Fruit fly (Drosophila melanogaster) whole organism, prepupa: Measurements from ENCODE around the gene awd.

ENCODE experiments used
- Blimp-1 ChIP-seq: fragments of 200-800 bp; sonication (Bioruptor generic); optimal IDR thresholded peaks from 3 replicates; lab custom pipeline; 2017; ENCODE audit warnings: missing biosample characterization, missing genetic modification characterization, mild to moderate bottlenecking, moderate library complexity, missing genetic modification reagents
- CG10631 ChIP-seq: fragments of 200-800 bp; sonication (Bioruptor generic); optimal IDR thresholded peaks from 2 replicates; lab custom pipeline; 2016; ENCODE audit warnings: missing biosample characterization, missing genetic modification characterization
- CG10669 ChIP-seq: fragments of 200-800 bp; sonication (Bioruptor generic); optimal IDR thresholded peaks from 3 replicates; lab custom pipeline; 2018; ENCODE audit warnings: missing biosample characterization, mild to moderate bottlenecking, missing genetic modification characterization, moderate library complexity
- CG11294 ChIP-seq: fragments of 200-800 bp; sonication (Bioruptor generic); IDR thresholded peaks from 2 replicates; pipeline ENCODE4 v1.3.6; 2022; ENCODE audit warnings: missing biosample characterization, missing genetic modification characterization
- CG11902 ChIP-seq: fragments of 200-800 bp; sonication (Bioruptor generic); optimal IDR thresholded peaks from 3 replicates; lab custom pipeline; 2016; ENCODE audit warnings: missing biosample characterization, missing genetic modification characterization
- CG15336 ChIP-seq: fragments of 200-800 bp; sonication (Bioruptor generic); IDR thresholded peaks from 2 replicates; pipeline ENCODE4 v1.3.6; 2022; ENCODE audit warnings: missing biosample characterization, missing genetic modification characterization
- CG1621 ChIP-seq: fragments of 200-800 bp; sonication (Bioruptor generic); optimal IDR thresholded peaks from 3 replicates; lab custom pipeline; 2018; ENCODE audit warnings: missing biosample characterization, mild to moderate bottlenecking, missing genetic modification characterization
- CG16779 ChIP-seq: fragments of 200-800 bp; sonication (Bioruptor generic); optimal IDR thresholded peaks from 3 replicates; lab custom pipeline; 2017; ENCODE audit warnings: missing biosample characterization, mild to moderate bottlenecking, missing genetic modification characterization
- CG3032 ChIP-seq: fragments of 200-800 bp; optimal IDR thresholded peaks from 2 replicates; lab custom pipeline; 2019; ENCODE audit warnings: missing biosample characterization, mild to moderate bottlenecking, missing genetic modification characterization, moderate library complexity
- CG31627 ChIP-seq: fragments of 200-800 bp; sonication (Bioruptor generic); optimal IDR thresholded peaks from 3 replicates; lab custom pipeline; 2016; ENCODE audit warnings: missing biosample characterization, missing genetic modification characterization
- CG32006 ChIP-seq: fragments of 200-800 bp; sonication (Bioruptor generic); optimal IDR thresholded peaks from 3 replicates; lab custom pipeline; 2017; ENCODE audit warnings: missing biosample characterization, mild to moderate bottlenecking, missing genetic modification characterization
- CG34406 ChIP-seq: fragments of 200-800 bp; sonication (Bioruptor generic); optimal IDR thresholded peaks from 3 replicates; lab custom pipeline; 2016; ENCODE audit warnings: missing biosample characterization, missing genetic modification characterization
- CG3919 ChIP-seq: fragments of 200-800 bp; sonication (Bioruptor generic); optimal IDR thresholded peaks from 3 replicates; lab custom pipeline; 2016; ENCODE audit warnings: missing biosample characterization, missing genetic modification characterization
- CG4318 ChIP-seq: fragments of 200-800 bp; sonication (Bioruptor generic); optimal IDR thresholded peaks from 3 replicates; lab custom pipeline; 2017; ENCODE audit warnings: missing biosample characterization, mild to moderate bottlenecking, missing genetic modification characterization
- CG6276 ChIP-seq: fragments of 200-800 bp; sonication (Bioruptor generic); optimal IDR thresholded peaks from 2 replicates; lab custom pipeline; 2017; ENCODE audit warnings: missing biosample characterization, mild to moderate bottlenecking, missing genetic modification characterization
- CG6792 ChIP-seq: fragments of 200-800 bp; sonication (Bioruptor generic); optimal IDR thresholded peaks from 3 replicates; lab custom pipeline; 2016; ENCODE audit warnings: missing biosample characterization, missing genetic modification characterization
- CG6808 ChIP-seq: fragments of 200-800 bp; sonication (Bioruptor generic); optimal IDR thresholded peaks from 3 replicates; lab custom pipeline; 2017; ENCODE audit warnings: missing biosample characterization, missing genetic modification characterization, mild to moderate bottlenecking, moderate library complexity, missing genetic modification reagents
- CG6854 ChIP-seq: fragments of 200-800 bp; sonication (Bioruptor generic); optimal IDR thresholded peaks from 2 replicates; lab custom pipeline; 2017; ENCODE audit warnings: missing biosample characterization, mild to moderate bottlenecking, missing genetic modification characterization
- CG7368 ChIP-seq: fragments of 200-800 bp; sonication (Bioruptor generic); optimal IDR thresholded peaks from 3 replicates; lab custom pipeline; 2016; ENCODE audit warnings: missing biosample characterization, missing genetic modification characterization
- CG8119 ChIP-seq: fragments of 200-800 bp; sonication (Bioruptor generic); IDR thresholded peaks from 3 replicates; pipeline ENCODE4 v1.3.6; 2022; ENCODE audit warnings: missing biosample characterization, missing genetic modification characterization
- CG8319 ChIP-seq: fragments of 200-800 bp; sonication (Bioruptor generic); optimal IDR thresholded peaks from 3 replicates; lab custom pipeline; 2016; ENCODE audit warnings: missing biosample characterization, missing genetic modification characterization
- CG8632 ChIP-seq: fragments of 200-800 bp; sonication (Bioruptor generic); optimal IDR thresholded peaks from 3 replicates; lab custom pipeline; 2016; ENCODE audit warnings: missing biosample characterization, missing genetic modification characterization
- CG9139 ChIP-seq: fragments of 200-800 bp; sonication (Bioruptor generic); optimal IDR thresholded peaks from 3 replicates; lab custom pipeline; 2017; ENCODE audit warnings: missing biosample characterization, mild to moderate bottlenecking, missing genetic modification characterization
- Eip78C ChIP-seq: fragments of 200-800 bp; sonication (Bioruptor generic); peaks from one replicate; lab custom pipeline; 2016; ENCODE audit warnings: missing biosample characterization, missing genetic modification characterization
- Eip93F ChIP-seq: fragments of 200-800 bp; sonication (Bioruptor generic); optimal IDR thresholded peaks from 2 replicates; lab custom pipeline; 2016; ENCODE audit warnings: missing biosample characterization, mild to moderate bottlenecking, missing genetic modification characterization
- Ets21C ChIP-seq: fragments of 200-800 bp; sonication (Bioruptor generic); optimal IDR thresholded peaks from 3 replicates; lab custom pipeline; 2016; ENCODE audit warnings: missing biosample characterization, missing genetic modification characterization
- Ets96B ChIP-seq: fragments of 200-800 bp; optimal IDR thresholded peaks from 2 replicates; lab custom pipeline; 2019; ENCODE audit warnings: missing biosample characterization, mild to moderate bottlenecking, missing genetic modification characterization, moderate library complexity
- Gug ChIP-seq: fragments of 200-800 bp; sonication (Bioruptor generic); IDR thresholded peaks from 2 replicates; pipeline ENCODE4 v1.3.6; 2022; ENCODE audit warnings: missing biosample characterization, missing genetic modification characterization
- Hr38 ChIP-seq: sonication (Bioruptor generic); optimal IDR thresholded peaks from 2 replicates; lab custom pipeline; 2016; ENCODE audit warnings: missing biosample characterization, missing genetic modification characterization
- Hr39 ChIP-seq: fragments of 200-800 bp; sonication (Bioruptor generic); optimal IDR thresholded peaks from 2 replicates; lab custom pipeline; 2016; ENCODE audit warnings: missing biosample characterization, missing genetic modification characterization
- Hr4 ChIP-seq: fragments of 200-800 bp; sonication (Bioruptor generic); optimal IDR thresholded peaks from 3 replicates; lab custom pipeline; 2016; ENCODE audit warnings: missing biosample characterization, missing genetic modification characterization
- Lpt ChIP-seq: fragments of 200-800 bp; sonication (Bioruptor generic); optimal IDR thresholded peaks from 3 replicates; lab custom pipeline; 2016; ENCODE audit warnings: missing biosample characterization, missing genetic modification characterization
- Met ChIP-seq: fragments of 200-800 bp; sonication (Bioruptor generic); optimal IDR thresholded peaks from 3 replicates; lab custom pipeline; 2016; ENCODE audit warnings: missing biosample characterization, missing genetic modification characterization
- OdsH ChIP-seq: fragments of 200-800 bp; sonication (Bioruptor generic); optimal IDR thresholded peaks from 3 replicates; lab custom pipeline; 2016; ENCODE audit warnings: missing biosample characterization, missing genetic modification characterization
- Smox ChIP-seq: fragments of 200-800 bp; sonication (Bioruptor generic); optimal IDR thresholded peaks from 3 replicates; lab custom pipeline; 2016; ENCODE audit warnings: missing biosample characterization, missing genetic modification characterization
- Sox15 ChIP-seq: fragments of 200-800 bp; sonication (Bioruptor generic); optimal IDR thresholded peaks from 3 replicates; lab custom pipeline; 2016; ENCODE audit warnings: missing biosample characterization, missing genetic modification characterization
- achi ChIP-seq: fragments of 200-800 bp; sonication (Bioruptor generic); optimal IDR thresholded peaks from 3 replicates; lab custom pipeline; 2016; ENCODE audit warnings: missing biosample characterization, missing genetic modification characterization
- cyc ChIP-seq: fragments of 200-800 bp; sonication (Bioruptor generic); optimal IDR thresholded peaks from 3 replicates; lab custom pipeline; 2016; ENCODE audit warnings: missing biosample characterization, missing genetic modification characterization
- dac ChIP-seq: fragments of 200-800 bp; sonication (Bioruptor generic); optimal IDR thresholded peaks from 2 replicates; lab custom pipeline; 2017; ENCODE audit warnings: missing biosample characterization, mild to moderate bottlenecking, missing genetic modification characterization
- dsx ChIP-seq: fragments of 200-800 bp; optimal IDR thresholded peaks from 3 replicates; lab custom pipeline; 2019; ENCODE audit warnings: missing biosample characterization, mild to moderate bottlenecking, missing genetic modification characterization, moderate library complexity; ENCODE audit not compliant: poor library complexity, severe bottlenecking
- eg ChIP-seq: fragments of 200-800 bp; sonication (Bioruptor generic); IDR thresholded peaks from 3 replicates; pipeline ENCODE4 v1.3.6; 2022; ENCODE audit warnings: missing biosample characterization, missing genetic modification characterization
- lz ChIP-seq: fragments of 200-800 bp; sonication (Bioruptor generic); optimal IDR thresholded peaks from 3 replicates; lab custom pipeline; 2016; ENCODE audit warnings: missing biosample characterization, missing genetic modification characterization
- pdm3 ChIP-seq: fragments of 200-800 bp; sonication (Bioruptor generic); optimal IDR thresholded peaks from 3 replicates; lab custom pipeline; 2016; ENCODE audit warnings: missing biosample characterization, missing genetic modification characterization
- salr ChIP-seq, 2 experiments: fragments of 200-800 bp; sonication (Bioruptor generic); optimal IDR thresholded peaks; 3 replicates each; lab custom pipeline; 2016 to 2018; ENCODE audit warnings: missing biosample characterization in 2 of 2, missing genetic modification characterization in 2 of 2, mild to moderate bottlenecking in 1 of 2
- spab ChIP-seq: fragments of 200-800 bp; sonication (Bioruptor generic); optimal IDR thresholded peaks from 2 replicates; lab custom pipeline; 2017; ENCODE audit warnings: missing biosample characterization, mild to moderate bottlenecking, missing genetic modification characterization, missing genetic modification reagents
- ss ChIP-seq, 2 experiments: fragments of 200-800 bp; sonication (Bioruptor generic); optimal IDR thresholded peaks; 2 replicates in 1 of 2; 3 replicates in 1 of 2; lab custom pipeline; 2017 to 2018; ENCODE audit warnings: mild to moderate bottlenecking in 2 of 2, missing biosample characterization in 2 of 2, missing genetic modification characterization in 2 of 2, moderate library complexity in 1 of 2
- svp ChIP-seq: fragments of 200-800 bp; sonication (Bioruptor generic); peaks from one replicate; lab custom pipeline; 2016; ENCODE audit warnings: missing biosample characterization, missing genetic modification characterization
- topi ChIP-seq: fragments of 200-800 bp; sonication (Bioruptor generic); optimal IDR thresholded peaks from 3 replicates; lab custom pipeline; 2016; ENCODE audit warnings: missing biosample characterization, missing genetic modification characterization
- vri ChIP-seq: fragments of 200-800 bp; sonication (Bioruptor generic); optimal IDR thresholded peaks from 3 replicates; lab custom pipeline; 2016; ENCODE audit warnings: missing biosample characterization, mild to moderate bottlenecking, missing genetic modification characterization

awd gene

DNA sequence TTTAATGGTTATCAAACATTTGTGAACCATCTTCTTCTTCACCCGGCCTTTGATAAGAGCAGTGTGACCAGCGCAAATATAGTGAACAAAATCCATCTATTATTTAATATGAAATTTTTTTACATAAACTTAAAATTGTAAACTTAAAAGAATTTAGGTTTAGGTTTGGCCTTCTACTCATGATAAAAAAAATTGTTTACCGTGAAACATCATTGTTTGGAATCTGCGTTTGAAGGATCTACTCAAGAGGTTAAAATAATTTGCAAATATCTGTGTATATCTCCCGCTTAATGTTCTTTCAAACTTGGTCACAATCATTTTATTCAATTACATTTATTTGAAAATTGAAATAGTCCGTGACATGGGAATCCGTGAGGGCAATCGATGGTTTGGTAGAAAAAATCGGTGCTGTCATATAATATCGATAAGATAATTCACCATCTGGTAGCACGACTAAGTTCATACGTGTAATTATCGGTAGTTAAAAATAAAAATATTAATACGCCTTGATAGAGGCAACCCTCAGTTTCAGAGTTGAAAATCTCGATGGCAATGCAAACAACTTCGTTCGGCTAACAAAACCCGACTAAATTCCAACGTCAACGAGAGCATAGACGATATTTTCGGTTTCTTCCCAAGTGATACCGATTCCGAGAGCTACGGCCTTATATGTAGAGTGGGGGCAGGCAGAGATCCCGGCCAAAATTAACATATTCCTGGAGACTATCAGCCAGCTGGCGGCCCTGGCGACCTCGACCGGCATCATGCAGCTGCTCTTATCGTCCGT is 26.1 kb upstream of the awd start, which contains the start of the genes betaGlu and sip3 (continued):
- no peak for TF ChIP-seq Lpt (GFP tag; lab: Kevin White, UChicago)
- no peak for TF ChIP-seq Blimp-1 (GFP tag; lab: Kevin White, UChicago)
- no peak for TF ChIP-seq CG4318

- TF ChIP-seq CG31627 (GFP tag; lab: Kevin White, UChicago) (no peak), Hr38 (no peak), Ets96B (tag; lab: Kevin White, UChicago) (peak; percentile 56), CG6854 (no peak), CG16779 (tag; lab: Kevin White, UChicago) (peak; percentile 50), Eip93F (GFP tag; lab: Kevin White, UChicago) (no peak), Met (GFP tag; lab: Kevin White, UChicago) (no peak), CG6276 (peak; percentile 83), cyc (GFP tag; lab: Kevin White, UChicago) (no peak), dsx (GFP tag; lab: Kevin White, UChicago) (no peak), CG3032 (tag; lab: Kevin White, UChicago) (peak; percentile 12), vri (GFP tag; lab: Kevin White, UChicago) (no peak), svp (peak; percentile 38), Sox15 (GFP tag; lab: Kevin White, UChicago) (no peak), eg (GFP tag; lab: Robert Waterston, UW) (peak; percentile 88), Gug (peak; percentile 65), Hr4 (peak; percentile 78), CG11294 (GFP tag; lab: Robert Waterston, UW) (peak; percentile 28; the same call in 1 of the 2 replicates), Eip78C (GFP tag; lab: Kevin White, UChicago) (peak; percentile 91), lz (GFP tag; lab: Kevin White, UChicago) (no peak), Ets21C (GFP tag; lab: Kevin White, UChicago) (no peak), achi (GFP tag; lab: Kevin White, UChicago) (peak; percentile 81), CG6792 (GFP tag; lab: Kevin White, UChicago) (no peak), salr (GFP tag; optimal IDR thresholded peaks at IDR 0.05; lab: Kevin White, UChicago) (peak in 1 of 2 experiments; percentile 35), CG15336 (GFP tag; lab: Robert Waterston, UW) (peak; percentile 88), topi (GFP tag; lab: Kevin White, UChicago) (peak; percentile 16), CG32006 (GFP tag; lab: Kevin White, UChicago) (peak; percentile 87), CG8119 (GFP tag; lab: Robert Waterston, UW) (peak; percentile 86), CG8632 (no peak), Lpt (GFP tag; lab: Kevin White, UChicago) (peak; percentile 84), Hr39 (no peak), spab (peak; percentile 12), CG6808 (GFP tag; lab: Kevin White, UChicago) (peak; percentile 19), CG10669 (peak; percentile 24), CG34406 (GFP tag; lab: Kevin White, UChicago) (no peak), CG8319 (GFP tag; lab: Kevin White, UChicago) (no peak), dac (GFP tag; lab: Kevin White, UChicago) (peak; percentile 77), CG3919 (GFP tag; lab: Kevin White, UChicago) (peak; percentile 81), Smox (no peak), CG7368 (peak; percentile 47), CG1621 (tag; lab: Kevin White, UChicago) (no peak), pdm3 (GFP tag; lab: Kevin White, UChicago) (peak; percentile 57), ss (GFP tag; optimal IDR thresholded peaks at IDR 0.05; lab: Kevin White, UChicago) (peak in 1 of 2 experiments; percentile 6), OdsH (peak; percentile 53), CG9139 (GFP tag; lab: Kevin White, UChicago) (no peak), CG11902 (GFP tag; lab: Kevin White, UChicago) (no peak), CG10631 (GFP tag; lab: Kevin White, UChicago) (peak; percentile 68)
Measured at dm6 chr3R:31768198-31768597, 22.3 kb upstream of the awd start.
